Worm (Caenorhabditis elegans): ENCODE measurements around the gene cpg-4.

ce11 chrV:6016097-6016496 lies 19.9 kb downstream of the cpg-4 start:
- TF ChIP-seq elt-2 (tag; optimal IDR thresholded peaks at IDR 0.05) (no peak), unc-42 (tag; optimal IDR thresholded peaks at IDR 0.05) (no peak), rnt-1 (tag; optimal IDR thresholded peaks at IDR 0.05) (no peak), fkh-10 (GFP tag; optimal IDR thresholded peaks at IDR 0.05) (no peak), dmd-4 (tag; optimal IDR thresholded peaks at IDR 0.05; ENCODE audit: borderline replicate concordance) (no peak), nhr-232 (tag; optimal IDR thresholded peaks at IDR 0.05) (no peak), hlh-30 (tag; optimal IDR thresholded peaks at IDR 0.05; ENCODE audit: insufficient read depth) (no peak), tbx-2 (tag; optimal IDR thresholded peaks at IDR 0.05) (no peak), hlh-6 (tag; optimal IDR thresholded peaks at IDR 0.05) (no peak), F13H6.1 (tag; optimal IDR thresholded peaks at IDR 0.05) (no peak), ceh-2 (tag; optimal IDR thresholded peaks at IDR 0.05) (no peak)

All from whole organism, late embryonic.